Fruit fly (Drosophila melanogaster): ENCODE measurements around the gene FER.

- TF ChIP-seq Clk (GFP tag; optimal IDR thresholded peaks at IDR 0.05), result no peak
- no peak for TF ChIP-seq toe (GFP tag; optimal IDR thresholded peaks at IDR 0.05)
- TF ChIP-seq bab1 (GFP tag; optimal IDR thresholded peaks at IDR 0.05), result no peak
- peak; percentile 81 for TF ChIP-seq kay (GFP tag; ENCODE audit: borderline replicate concordance)
- TF ChIP-seq Crg-1 (GFP tag; optimal IDR thresholded peaks at IDR 0.05), result no peak
- TF ChIP-seq CG7045 (GFP tag; optimal IDR thresholded peaks at IDR 0.05), result no peak
- no peak for TF ChIP-seq ovo (GFP tag; optimal IDR thresholded peaks at IDR 0.05)
- TF ChIP-seq pad (GFP tag; optimal IDR thresholded peaks at IDR 0.05), result no peak
These were observed 47.8 kb downstream of the FER start for dm6 chr3R:9346539-9346938.

Data from whole organism, adult.